Worm (Caenorhabditis elegans) whole organism, early embryonic: Measurements from ENCODE around the gene srx-116.

Source experiments
- F13C5.2 ChIP-seq: sonication (generic microtip); optimal IDR thresholded peaks from 2 replicates; lab custom pipeline; 2017; ENCODE audit warnings: mild to moderate bottlenecking, missing genetic modification characterization, inconsistent platforms, missing compliant biosample characterization
- aly-1 ChIP-seq: sonication (generic microtip); optimal IDR thresholded peaks from 2 replicates; lab custom pipeline; 2016; ENCODE audit warnings: missing genetic modification characterization, missing compliant biosample characterization
- ama-1 ChIP-seq: fragments of 150-350 bp; optimal IDR thresholded peaks from 2 replicates; lab custom pipeline; 2014
- ceh-36 ChIP-seq: sonication (generic microtip); optimal IDR thresholded peaks from 2 replicates; lab custom pipeline; 2016; ENCODE audit warnings: missing genetic modification characterization, inconsistent platforms, missing compliant biosample characterization
- hmg-4 ChIP-seq: fragments of 200-800 bp; sonication (Bioruptor generic); optimal IDR thresholded peaks from 2 replicates; lab custom pipeline; 2018; ENCODE audit warnings: mild to moderate bottlenecking, missing genetic modification characterization, missing compliant biosample characterization
- tbx-11 ChIP-seq: fragments of 200-800 bp; sonication (Bioruptor generic); IDR thresholded peaks from 2 replicates; pipeline ENCODE4 v1.3.6; 2022; ENCODE audit warnings: missing genetic modification characterization, missing compliant biosample characterization
- tra-4 ChIP-seq: sonication (generic microtip); optimal IDR thresholded peaks from 2 replicates; lab custom pipeline; 2017; ENCODE audit warnings: missing genetic modification characterization, missing compliant biosample characterization

ce11 chrV:12632048-12632447 lies 38.7 kb upstream of the srx-116 start, which contains the start of gene srx-113:
- TF ChIP-seq F13C5.2 (tag; lab: Kevin White, UChicago) (no peak), hmg-4 (no peak), tra-4 (tag; lab: Kevin White, UChicago) (no peak), aly-1 (no peak), ama-1 (lab: Kevin White, UChicago) (no peak), tbx-11 (no peak), ceh-36 (no peak)
